Fruit fly (Drosophila melanogaster): ENCODE measurements around the gene Fer1HCH.

The Fer1HCH gene

dm6 chr3R:30413795-30414194 lies 25.8 kb upstream of the Fer1HCH start (continued):
- no peak for TF ChIP-seq CG4328 (GFP tag; optimal IDR thresholded peaks at IDR 0.05)
- TF ChIP-seq CG15601 (tag; optimal IDR thresholded peaks at IDR 0.05) = peak; percentile 22
- peak; percentile 9 for TF ChIP-seq CG12155 (GFP tag; optimal IDR thresholded peaks at IDR 0.05)
- peak; percentile 28 for TF ChIP-seq Hmr (GFP tag; optimal IDR thresholded peaks at IDR 0.05)
- TF ChIP-seq Max (GFP tag; optimal IDR thresholded peaks at IDR 0.05) = no peak
- TF ChIP-seq stwl (tag; optimal IDR thresholded peaks at IDR 0.05) = no peak
- TF ChIP-seq cg (GFP tag; optimal IDR thresholded peaks at IDR 0.05) = no peak
- peak; percentile 17 for TF ChIP-seq en (GFP tag; optimal IDR thresholded peaks at IDR 0.05)
- TF ChIP-seq wek (GFP tag; optimal IDR thresholded peaks at IDR 0.05) = no peak
- no peak for TF ChIP-seq MTF-1 (GFP tag; optimal IDR thresholded peaks at IDR 0.05; ENCODE audit: borderline replicate concordance)
- no peak for TF ChIP-seq CG7987 (GFP tag; optimal IDR thresholded peaks at IDR 0.05)
- TF ChIP-seq esg (GFP tag; conservative IDR thresholded peaks at IDR 0.05) = peak; percentile 59
- peak; percentile 58 for TF ChIP-seq Ssrp (tag; optimal IDR thresholded peaks at IDR 0.05)
- TF ChIP-seq CG3995 (GFP tag; optimal IDR thresholded peaks at IDR 0.05) = no peak
- TF ChIP-seq CG7839 (tag; optimal IDR thresholded peaks at IDR 0.05) = peak; percentile 65
- TF ChIP-seq vvl (GFP tag; IDR thresholded peaks at IDR 0.05) = peak; percentile 83
- TF ChIP-seq CG4854 (GFP tag; optimal IDR thresholded peaks at IDR 0.05) = no peak
- peak; percentile 62 for TF ChIP-seq fd96Cb (tag; optimal IDR thresholded peaks at IDR 0.05)
- peak; percentile 48 for TF ChIP-seq Xbp1 (GFP tag; optimal IDR thresholded peaks at IDR 0.05)
- no peak for TF ChIP-seq rib (GFP tag; IDR thresholded peaks at IDR 0.05)
- TF ChIP-seq Fer3 (tag; optimal IDR thresholded peaks at IDR 0.05) = peak; percentile 38
- peak; percentile 21 for TF ChIP-seq run (tag; optimal IDR thresholded peaks at IDR 0.05)
- no peak for TF ChIP-seq abd-A (tag; optimal IDR thresholded peaks at IDR 0.05)
- no peak for TF ChIP-seq Dp (GFP tag; optimal IDR thresholded peaks at IDR 0.05)
- TF ChIP-seq ato (GFP tag; IDR thresholded peaks at IDR 0.05; ENCODE audit: partially characterized antibody) = no peak
- no peak for TF ChIP-seq mld (GFP tag; IDR thresholded peaks at IDR 0.05; ENCODE audit: partially characterized antibody)
- peak; percentile 32; the same call in 1 of the 2 replicates for TF ChIP-seq CG10959 (GFP tag; IDR thresholded peaks at IDR 0.05)
- TF ChIP-seq bab2 (GFP tag; optimal IDR thresholded peaks at IDR 0.05) = peak; percentile 59
- no peak for TF ChIP-seq CG10431 (GFP tag; optimal IDR thresholded peaks at IDR 0.05)
- no peak; the same call in 1 of the 2 replicates for TF ChIP-seq toy (GFP tag; IDR thresholded peaks at IDR 0.05)
- no peak for TF ChIP-seq zen2 (GFP tag; IDR thresholded peaks at IDR 0.05; ENCODE audit: partially characterized antibody)
- TF ChIP-seq Side (GFP tag; optimal IDR thresholded peaks at IDR 0.05) = no peak
- TF ChIP-seq chinmo (GFP tag; IDR thresholded peaks at IDR 0.05; ENCODE audit: partially characterized antibody) = no peak
- no peak for TF ChIP-seq ERR (GFP tag; optimal IDR thresholded peaks at IDR 0.05)
- peak; percentile 51 for TF ChIP-seq oc (tag; optimal IDR thresholded peaks at IDR 0.05)
- peak; percentile 72 for TF ChIP-seq unpg (GFP tag; optimal IDR thresholded peaks at IDR 0.05)
- TF ChIP-seq Bteb2 (GFP tag; optimal IDR thresholded peaks at IDR 0.05) = no peak
- TF ChIP-seq MESR4 (GFP tag; optimal IDR thresholded peaks at IDR 0.05) = no peak
- TF ChIP-seq Doc3 (GFP tag; IDR thresholded peaks at IDR 0.05; ENCODE audit: partially characterized antibody) = no peak
- peak; percentile 78 for TF ChIP-seq CG14441 (GFP tag; IDR thresholded peaks at IDR 0.05)
- TF ChIP-seq Ravus (GFP tag; IDR thresholded peaks at IDR 0.05) = no peak
- TF ChIP-seq her (GFP tag; optimal IDR thresholded peaks at IDR 0.05) = no peak
- peak; percentile 25 for TF ChIP-seq caup (GFP tag; optimal IDR thresholded peaks at IDR 0.05; ENCODE audit: severe bottlenecking)
- 0 out of 4 replicates have a peak, but pooled peaks have one; percentile 1 for TF ChIP-seq Gug (GFP tag; IDR thresholded peaks at IDR 0.05)
- TF ChIP-seq CG2199 (GFP tag; IDR thresholded peaks at IDR 0.05) = no peak
- no peak for TF ChIP-seq salm (tag; optimal IDR thresholded peaks at IDR 0.05)
- peak; percentile 56 for TF ChIP-seq CG8388 (GFP tag; optimal IDR thresholded peaks at IDR 0.05)
- TF ChIP-seq CG9817 (tag; optimal IDR thresholded peaks at IDR 0.05) = no peak
- no peak for TF ChIP-seq CG17802 (tag; optimal IDR thresholded peaks at IDR 0.05)
- TF ChIP-seq grn (GFP tag; optimal IDR thresholded peaks at IDR 0.05) = no peak
